Fruit fly (Drosophila melanogaster) whole organism, pupa: ENCODE measurements around the gene emc.

ENCODE experiments used
- CG10348 ChIP-seq: fragments of 200-800 bp; sonication (Bioruptor generic); IDR thresholded peaks from 2 replicates; pipeline ENCODE4 v1.3.6; 2022; ENCODE audit warnings: missing biosample characterization, missing genetic modification characterization
- CG12605 ChIP-seq: fragments of 200-800 bp; sonication (Bioruptor generic); IDR thresholded peaks from 2 replicates; pipeline ENCODE4 v1.3.6; 2022; ENCODE audit warnings: missing biosample characterization, missing genetic modification characterization
- CG13204 ChIP-seq: fragments of 200-800 bp; sonication (Bioruptor generic); optimal IDR thresholded peaks from 2 replicates; lab custom pipeline; 2018; ENCODE audit warnings: missing biosample characterization, mild to moderate bottlenecking, missing genetic modification characterization, moderate library complexity
- CG14655 ChIP-seq: fragments of 200-800 bp; sonication (Bioruptor generic); optimal IDR thresholded peaks from 3 replicates; lab custom pipeline; 2017; ENCODE audit warnings: mild to moderate bottlenecking, missing biosample characterization, missing genetic modification reagents, missing genetic modification characterization
- CG15710 ChIP-seq: fragments of 200-800 bp; sonication (Bioruptor generic); optimal IDR thresholded peaks from 2 replicates; lab custom pipeline; 2018; ENCODE audit warnings: missing biosample characterization, mild to moderate bottlenecking, missing genetic modification characterization, moderate library complexity
- CG17806 ChIP-seq: fragments of 200-800 bp; sonication (Bioruptor generic); optimal IDR thresholded peaks from 2 replicates; lab custom pipeline; 2018; ENCODE audit warnings: missing biosample characterization, mild to moderate bottlenecking, missing genetic modification characterization, moderate library complexity
- CG32121 ChIP-seq: fragments of 200-800 bp; sonication (Bioruptor generic); IDR thresholded peaks from 2 replicates; pipeline ENCODE4 v1.3.6; 2022; ENCODE audit warnings: missing biosample characterization, missing genetic modification characterization
- CG34367 ChIP-seq: fragments of 200-800 bp; sonication (Bioruptor generic); optimal IDR thresholded peaks from 2 replicates; lab custom pipeline; 2018; ENCODE audit warnings: missing biosample characterization, mild to moderate bottlenecking, missing genetic modification characterization
- CG4496 ChIP-seq: fragments of 200-800 bp; sonication (Bioruptor generic); IDR thresholded peaks from 3 replicates; pipeline ENCODE4 v1.3.6; 2022; ENCODE audit warnings: missing biosample characterization, missing genetic modification characterization
- CG8159 ChIP-seq: fragments of 200-800 bp; sonication (Bioruptor generic); optimal IDR thresholded peaks from 3 replicates; lab custom pipeline; 2018; ENCODE audit warnings: missing biosample characterization, mild to moderate bottlenecking, missing genetic modification characterization, moderate library complexity
- CG8301 ChIP-seq: fragments of 200-800 bp; sonication (Bioruptor generic); optimal IDR thresholded peaks from 2 replicates; lab custom pipeline; 2018; ENCODE audit warnings: missing biosample characterization, mild to moderate bottlenecking, missing genetic modification characterization
- CG9948 ChIP-seq: fragments of 200-800 bp; sonication (Bioruptor generic); optimal IDR thresholded peaks from 2 replicates; lab custom pipeline; 2018; ENCODE audit warnings: missing biosample characterization, mild to moderate bottlenecking, missing genetic modification characterization, moderate library complexity
- D1 ChIP-seq: fragments of 200-800 bp; sonication (Bioruptor generic); optimal IDR thresholded peaks from 2 replicates; lab custom pipeline; 2018; ENCODE audit warnings: missing biosample characterization, mild to moderate bottlenecking, missing genetic modification characterization, moderate library complexity
- EcR ChIP-seq: fragments of 200-800 bp; sonication (Bioruptor generic); optimal IDR thresholded peaks from 3 replicates; lab custom pipeline; 2019; ENCODE audit warnings: missing biosample characterization, missing genetic modification characterization, mild to moderate bottlenecking, moderate library complexity, missing genetic modification reagents
- Ets98B ChIP-seq: fragments of 200-800 bp; sonication (Bioruptor generic); IDR thresholded peaks from 2 replicates; pipeline ENCODE4 v1.3.6; 2022; ENCODE audit warnings: missing biosample characterization, missing genetic modification characterization
- Pif1A ChIP-seq: fragments of 200-800 bp; sonication (Bioruptor generic); optimal IDR thresholded peaks from 3 replicates; lab custom pipeline; 2016; ENCODE audit warnings: missing biosample characterization, missing genetic modification characterization
- Pif1B ChIP-seq: fragments of 200-800 bp; sonication (Bioruptor generic); optimal IDR thresholded peaks from 3 replicates; lab custom pipeline; 2016; ENCODE audit warnings: missing biosample characterization, missing genetic modification characterization
- Snoo ChIP-seq: fragments of 200-800 bp; sonication (Bioruptor generic); optimal IDR thresholded peaks from 3 replicates; lab custom pipeline; 2017; ENCODE audit warnings: missing biosample characterization, mild to moderate bottlenecking, missing genetic modification characterization, inconsistent platforms
- fd96Ca ChIP-seq: fragments of 200-800 bp; sonication (Bioruptor generic); IDR thresholded peaks from 3 replicates; pipeline ENCODE4 v1.3.6; 2022; ENCODE audit warnings: missing biosample characterization, missing genetic modification characterization
- gl ChIP-seq: fragments of 200-800 bp; sonication (Bioruptor generic); optimal IDR thresholded peaks from 2 replicates; lab custom pipeline; 2018; ENCODE audit warnings: missing biosample characterization, mild to moderate bottlenecking, missing genetic modification characterization
- rn ChIP-seq: fragments of 200-800 bp; sonication (Bioruptor generic); IDR thresholded peaks from 2 replicates; pipeline ENCODE4 v1.3.6; 2022; ENCODE audit warnings: missing biosample characterization, missing genetic modification characterization

Gene emc

dm6 chr3L:796926-797802 is 48.0 kb downstream of the emc start:
- peak; percentile 27 for TF ChIP-seq CG8301 (tag; lab: Kevin White, UChicago)
- no peak for TF ChIP-seq gl (tag; lab: Kevin White, UChicago)
- no peak for TF ChIP-seq CG32121 (GFP tag; lab: Robert Waterston, UW)
- TF ChIP-seq CG9948 (tag; lab: Kevin White, UChicago) = peak; percentile 43
- TF ChIP-seq CG13204 (GFP tag; lab: Kevin White, UChicago) = peak; percentile 5
- TF ChIP-seq CG12605 (GFP tag; lab: Robert Waterston, UW) = 0 out of 2 replicates have a peak, but pooled peaks have one; percentile 23
- TF ChIP-seq CG15710 (tag; lab: Kevin White, UChicago) = peak; percentile 14
- no peak for TF ChIP-seq CG34367 (tag; lab: Kevin White, UChicago)
- TF ChIP-seq rn = no peak
- TF ChIP-seq Ets98B (GFP tag; lab: Robert Waterston, UW) = no peak
- TF ChIP-seq D1 (tag; lab: Kevin White, UChicago) = no peak
- TF ChIP-seq CG14655 (GFP tag; lab: Kevin White, UChicago) = peak; percentile 45
- 0 out of 3 replicates have a peak, but pooled peaks have one; percentile 20 for TF ChIP-seq CG4496
- TF ChIP-seq CG17806 = peak; percentile 59
- peak; percentile 70 for TF ChIP-seq CG8159
- TF ChIP-seq Snoo = peak; percentile 26
- TF ChIP-seq Pif1A (GFP tag; lab: Kevin White, UChicago) = peak; percentile 43
- no peak for TF ChIP-seq EcR (GFP tag; lab: Kevin White, UChicago)
- no peak for TF ChIP-seq CG10348 (GFP tag; lab: Robert Waterston, UW)
- TF ChIP-seq Pif1B = no peak
- no peak for TF ChIP-seq fd96Ca (GFP tag; lab: Robert Waterston, UW)

dm6 chr3L:799837-800513 is 50.8 kb downstream of the emc start:
- TF ChIP-seq CG4496 = peak; percentile 72; the same call in 2 of the 3 replicates
- peak; percentile 52 for TF ChIP-seq Pif1A (GFP tag; lab: Kevin White, UChicago)
- TF ChIP-seq fd96Ca (GFP tag; lab: Robert Waterston, UW) = 0 out of 3 replicates have a peak, but pooled peaks have one; percentile 7
- TF ChIP-seq gl (tag; lab: Kevin White, UChicago) = no peak
- peak; percentile 32 for TF ChIP-seq CG9948 (tag; lab: Kevin White, UChicago)
- no peak for TF ChIP-seq Pif1B
- peak; percentile 47 for TF ChIP-seq CG15710 (tag; lab: Kevin White, UChicago)
- peak; percentile 58 for TF ChIP-seq CG17806
- no peak for TF ChIP-seq D1 (tag; lab: Kevin White, UChicago)
- TF ChIP-seq CG12605 (GFP tag; lab: Robert Waterston, UW) = peak; percentile 47; the same call in 1 of the 2 replicates
- peak; percentile 71 for TF ChIP-seq CG14655 (GFP tag; lab: Kevin White, UChicago)
- peak; percentile 23 for TF ChIP-seq CG34367 (tag; lab: Kevin White, UChicago)
- TF ChIP-seq rn = no peak
- peak; percentile 58 for TF ChIP-seq Snoo
- peak; percentile 33; the same call in 1 of the 2 replicates for TF ChIP-seq CG32121 (GFP tag; lab: Robert Waterston, UW)
- TF ChIP-seq CG13204 (GFP tag; lab: Kevin White, UChicago) = no peak
- TF ChIP-seq CG10348 (GFP tag; lab: Robert Waterston, UW) = no peak
- TF ChIP-seq EcR (GFP tag; lab: Kevin White, UChicago) = no peak
- peak; percentile 65 for TF ChIP-seq CG8301 (tag; lab: Kevin White, UChicago)
- peak; percentile 55 for TF ChIP-seq CG8159
- peak; percentile 63 for TF ChIP-seq Ets98B (GFP tag; lab: Robert Waterston, UW)

- TF ChIP-seq D1 (tag; lab: Kevin White, UChicago) (no peak), Pif1B (no peak), fd96Ca (GFP tag; lab: Robert Waterston, UW) (peak; percentile 67; the same call in 2 of the 3 replicates), EcR (GFP tag; lab: Kevin White, UChicago) (no peak), gl (tag; lab: Kevin White, UChicago) (peak; percentile 43), CG32121 (GFP tag; lab: Robert Waterston, UW) (peak; percentile 77), Ets98B (GFP tag; lab: Robert Waterston, UW) (peak; percentile 74), rn (0 out of 2 replicates have a peak, but pooled peaks have one; percentile 60), CG34367 (tag; lab: Kevin White, UChicago) (peak; percentile 76), CG12605 (GFP tag; lab: Robert Waterston, UW) (peak; percentile 61; the same call in 1 of the 2 replicates), CG8159 (peak; percentile 78), CG14655 (GFP tag; lab: Kevin White, UChicago) (peak; percentile 78), CG10348 (GFP tag; lab: Robert Waterston, UW) (no peak), Snoo (peak; percentile 50), CG9948 (tag; lab: Kevin White, UChicago) (peak; percentile 77), CG8301 (tag; lab: Kevin White, UChicago) (peak; percentile 79), CG15710 (tag; lab: Kevin White, UChicago) (peak; percentile 73), CG13204 (GFP tag; lab: Kevin White, UChicago) (peak; percentile 24), Pif1A (GFP tag; lab: Kevin White, UChicago) (peak; percentile 37), CG4496 (peak; percentile 81), CG17806 (peak; percentile 81)
These were observed 52.8 kb downstream of the emc start for dm6 chr3L:801860-802462.

- peak; percentile 94 for TF ChIP-seq CG32121 (GFP tag; lab: Robert Waterston, UW)
- peak; percentile 88 for TF ChIP-seq CG9948 (tag; lab: Kevin White, UChicago)
- peak; percentile 84 for TF ChIP-seq CG14655 (GFP tag; lab: Kevin White, UChicago)
- peak; percentile 92 for TF ChIP-seq CG13204 (GFP tag; lab: Kevin White, UChicago)
- TF ChIP-seq Ets98B (GFP tag; lab: Robert Waterston, UW) = peak; percentile 96
- TF ChIP-seq CG34367 (tag; lab: Kevin White, UChicago) = peak; percentile 94
- peak; percentile 94 for TF ChIP-seq rn
- TF ChIP-seq Pif1B = peak; percentile 96
- TF ChIP-seq CG10348 (GFP tag; lab: Robert Waterston, UW) = peak; percentile 84
- peak; percentile 98 for TF ChIP-seq Snoo
- peak; percentile 79 for TF ChIP-seq CG8301 (tag; lab: Kevin White, UChicago)
- TF ChIP-seq CG8159 = peak; percentile 90
- peak; percentile 34 for TF ChIP-seq EcR (GFP tag; lab: Kevin White, UChicago)
- peak; percentile 24 for TF ChIP-seq D1 (tag; lab: Kevin White, UChicago)
- TF ChIP-seq CG17806 = peak; percentile 92
- TF ChIP-seq CG12605 (GFP tag; lab: Robert Waterston, UW) = peak; percentile 94
- peak; percentile 96 for TF ChIP-seq CG15710 (tag; lab: Kevin White, UChicago)
- TF ChIP-seq CG4496 = peak; percentile 97
- TF ChIP-seq Pif1A (GFP tag; lab: Kevin White, UChicago) = peak; percentile 94
- TF ChIP-seq fd96Ca (GFP tag; lab: Robert Waterston, UW) = peak; percentile 98
- TF ChIP-seq gl (tag; lab: Kevin White, UChicago) = peak; percentile 89
These were observed 53.6 kb downstream of the emc start for dm6 chr3L:802700-803273.
